Fruit fly (Drosophila melanogaster) whole organism, prepupa: ENCODE data around the gene Ndc1.

Experiments
- Blimp-1 ChIP-seq: fragments of 200-800 bp; sonication (Bioruptor generic); optimal IDR thresholded peaks from 3 replicates; lab custom pipeline; 2017; ENCODE audit warnings: missing biosample characterization, missing genetic modification characterization, mild to moderate bottlenecking, moderate library complexity, missing genetic modification reagents
- CG10631 ChIP-seq: fragments of 200-800 bp; sonication (Bioruptor generic); optimal IDR thresholded peaks from 2 replicates; lab custom pipeline; 2016; ENCODE audit warnings: missing biosample characterization, missing genetic modification characterization
- CG10669 ChIP-seq: fragments of 200-800 bp; sonication (Bioruptor generic); optimal IDR thresholded peaks from 3 replicates; lab custom pipeline; 2018; ENCODE audit warnings: missing biosample characterization, mild to moderate bottlenecking, missing genetic modification characterization, moderate library complexity
- CG11294 ChIP-seq: fragments of 200-800 bp; sonication (Bioruptor generic); IDR thresholded peaks from 2 replicates; pipeline ENCODE4 v1.3.6; 2022; ENCODE audit warnings: missing biosample characterization, missing genetic modification characterization
- CG11762 ChIP-seq: fragments of 200-800 bp; sonication (Bioruptor generic); optimal IDR thresholded peaks from 3 replicates; lab custom pipeline; 2016; ENCODE audit warnings: missing biosample characterization, missing genetic modification characterization; ENCODE audit not compliant: insufficient read depth
- CG15336 ChIP-seq: fragments of 200-800 bp; sonication (Bioruptor generic); IDR thresholded peaks from 2 replicates; pipeline ENCODE4 v1.3.6; 2022; ENCODE audit warnings: missing biosample characterization, missing genetic modification characterization
- CG1621 ChIP-seq: fragments of 200-800 bp; sonication (Bioruptor generic); optimal IDR thresholded peaks from 3 replicates; lab custom pipeline; 2018; ENCODE audit warnings: missing biosample characterization, mild to moderate bottlenecking, missing genetic modification characterization
- CG16779 ChIP-seq: fragments of 200-800 bp; sonication (Bioruptor generic); optimal IDR thresholded peaks from 3 replicates; lab custom pipeline; 2017; ENCODE audit warnings: missing biosample characterization, mild to moderate bottlenecking, missing genetic modification characterization
- CG31627 ChIP-seq: fragments of 200-800 bp; sonication (Bioruptor generic); optimal IDR thresholded peaks from 3 replicates; lab custom pipeline; 2016; ENCODE audit warnings: missing biosample characterization, missing genetic modification characterization
- CG34406 ChIP-seq: fragments of 200-800 bp; sonication (Bioruptor generic); optimal IDR thresholded peaks from 3 replicates; lab custom pipeline; 2016; ENCODE audit warnings: missing biosample characterization, missing genetic modification characterization
- CG4318 ChIP-seq: fragments of 200-800 bp; sonication (Bioruptor generic); optimal IDR thresholded peaks from 3 replicates; lab custom pipeline; 2017; ENCODE audit warnings: missing biosample characterization, mild to moderate bottlenecking, missing genetic modification characterization
- CG6163 ChIP-seq: fragments of 200-800 bp; sonication (Bioruptor generic); IDR thresholded peaks from 3 replicates; pipeline ENCODE4 v1.3.6; 2022; ENCODE audit warnings: missing biosample characterization, missing genetic modification characterization
- CG6808 ChIP-seq: fragments of 200-800 bp; sonication (Bioruptor generic); optimal IDR thresholded peaks from 3 replicates; lab custom pipeline; 2017; ENCODE audit warnings: missing biosample characterization, missing genetic modification characterization, mild to moderate bottlenecking, moderate library complexity, missing genetic modification reagents
- CG6854 ChIP-seq: fragments of 200-800 bp; sonication (Bioruptor generic); optimal IDR thresholded peaks from 2 replicates; lab custom pipeline; 2017; ENCODE audit warnings: missing biosample characterization, mild to moderate bottlenecking, missing genetic modification characterization
- CG7368 ChIP-seq: fragments of 200-800 bp; sonication (Bioruptor generic); optimal IDR thresholded peaks from 3 replicates; lab custom pipeline; 2016; ENCODE audit warnings: missing biosample characterization, missing genetic modification characterization
- CG8319 ChIP-seq: fragments of 200-800 bp; sonication (Bioruptor generic); optimal IDR thresholded peaks from 3 replicates; lab custom pipeline; 2016; ENCODE audit warnings: missing biosample characterization, missing genetic modification characterization
- CG8632 ChIP-seq: fragments of 200-800 bp; sonication (Bioruptor generic); optimal IDR thresholded peaks from 3 replicates; lab custom pipeline; 2016; ENCODE audit warnings: missing biosample characterization, missing genetic modification characterization
- Eip75B ChIP-seq: fragments of 200-800 bp; sonication (Bioruptor generic); optimal IDR thresholded peaks from 3 replicates; lab custom pipeline; 2016; ENCODE audit warnings: missing biosample characterization, missing genetic modification characterization
- Eip78C ChIP-seq: fragments of 200-800 bp; sonication (Bioruptor generic); peaks from one replicate; lab custom pipeline; 2016; ENCODE audit warnings: missing biosample characterization, missing genetic modification characterization
- Eip93F ChIP-seq: fragments of 200-800 bp; sonication (Bioruptor generic); optimal IDR thresholded peaks from 2 replicates; lab custom pipeline; 2016; ENCODE audit warnings: missing biosample characterization, mild to moderate bottlenecking, missing genetic modification characterization
- Ets21C ChIP-seq: fragments of 200-800 bp; sonication (Bioruptor generic); optimal IDR thresholded peaks from 3 replicates; lab custom pipeline; 2016; ENCODE audit warnings: missing biosample characterization, missing genetic modification characterization
- Ets96B ChIP-seq: fragments of 200-800 bp; optimal IDR thresholded peaks from 2 replicates; lab custom pipeline; 2019; ENCODE audit warnings: missing biosample characterization, mild to moderate bottlenecking, missing genetic modification characterization, moderate library complexity
- Gug ChIP-seq: fragments of 200-800 bp; sonication (Bioruptor generic); IDR thresholded peaks from 2 replicates; pipeline ENCODE4 v1.3.6; 2022; ENCODE audit warnings: missing biosample characterization, missing genetic modification characterization
- Hr39 ChIP-seq: fragments of 200-800 bp; sonication (Bioruptor generic); optimal IDR thresholded peaks from 2 replicates; lab custom pipeline; 2016; ENCODE audit warnings: missing biosample characterization, missing genetic modification characterization
- Hr4 ChIP-seq: fragments of 200-800 bp; sonication (Bioruptor generic); optimal IDR thresholded peaks from 3 replicates; lab custom pipeline; 2016; ENCODE audit warnings: missing biosample characterization, missing genetic modification characterization
- Lpt ChIP-seq: fragments of 200-800 bp; sonication (Bioruptor generic); optimal IDR thresholded peaks from 3 replicates; lab custom pipeline; 2016; ENCODE audit warnings: missing biosample characterization, missing genetic modification characterization
- Met ChIP-seq: fragments of 200-800 bp; sonication (Bioruptor generic); optimal IDR thresholded peaks from 3 replicates; lab custom pipeline; 2016; ENCODE audit warnings: missing biosample characterization, missing genetic modification characterization
- OdsH ChIP-seq: fragments of 200-800 bp; sonication (Bioruptor generic); optimal IDR thresholded peaks from 3 replicates; lab custom pipeline; 2016; ENCODE audit warnings: missing biosample characterization, missing genetic modification characterization
- Smox ChIP-seq: fragments of 200-800 bp; sonication (Bioruptor generic); optimal IDR thresholded peaks from 3 replicates; lab custom pipeline; 2016; ENCODE audit warnings: missing biosample characterization, missing genetic modification characterization
- Sox14 ChIP-seq: fragments of 200-800 bp; sonication (Bioruptor generic); optimal IDR thresholded peaks from 3 replicates; lab custom pipeline; 2016; ENCODE audit warnings: missing biosample characterization, missing genetic modification characterization
- achi ChIP-seq: fragments of 200-800 bp; sonication (Bioruptor generic); optimal IDR thresholded peaks from 3 replicates; lab custom pipeline; 2016; ENCODE audit warnings: missing biosample characterization, missing genetic modification characterization
- acj6 ChIP-seq: fragments of 200-800 bp; sonication (Bioruptor generic); optimal IDR thresholded peaks from 3 replicates; lab custom pipeline; 2016; ENCODE audit warnings: missing biosample characterization, missing genetic modification characterization
- dac ChIP-seq: fragments of 200-800 bp; sonication (Bioruptor generic); optimal IDR thresholded peaks from 2 replicates; lab custom pipeline; 2017; ENCODE audit warnings: missing biosample characterization, mild to moderate bottlenecking, missing genetic modification characterization
- dsx ChIP-seq: fragments of 200-800 bp; optimal IDR thresholded peaks from 3 replicates; lab custom pipeline; 2019; ENCODE audit warnings: missing biosample characterization, mild to moderate bottlenecking, missing genetic modification characterization, moderate library complexity; ENCODE audit not compliant: poor library complexity, severe bottlenecking
- eg ChIP-seq: fragments of 200-800 bp; sonication (Bioruptor generic); IDR thresholded peaks from 3 replicates; pipeline ENCODE4 v1.3.6; 2022; ENCODE audit warnings: missing biosample characterization, missing genetic modification characterization
- fd59A ChIP-seq: fragments of 200-800 bp; sonication (Bioruptor generic); optimal IDR thresholded peaks from 2 replicates; lab custom pipeline; 2017; ENCODE audit warnings: missing biosample characterization, mild to moderate bottlenecking, missing genetic modification characterization, missing genetic modification reagents
- lz ChIP-seq: fragments of 200-800 bp; sonication (Bioruptor generic); optimal IDR thresholded peaks from 3 replicates; lab custom pipeline; 2016; ENCODE audit warnings: missing biosample characterization, missing genetic modification characterization
- net ChIP-seq: fragments of 200-800 bp; sonication (Bioruptor generic); optimal IDR thresholded peaks from 3 replicates; lab custom pipeline; 2016; ENCODE audit warnings: missing biosample characterization, missing genetic modification characterization
- pdm3 ChIP-seq: fragments of 200-800 bp; sonication (Bioruptor generic); optimal IDR thresholded peaks from 3 replicates; lab custom pipeline; 2016; ENCODE audit warnings: missing biosample characterization, missing genetic modification characterization
- salr ChIP-seq, 2 experiments: fragments of 200-800 bp; sonication (Bioruptor generic); optimal IDR thresholded peaks; 3 replicates each; lab custom pipeline; 2016 to 2018; ENCODE audit warnings: missing biosample characterization in 2 of 2, missing genetic modification characterization in 2 of 2, mild to moderate bottlenecking in 1 of 2
- spab ChIP-seq: fragments of 200-800 bp; sonication (Bioruptor generic); optimal IDR thresholded peaks from 2 replicates; lab custom pipeline; 2017; ENCODE audit warnings: missing biosample characterization, mild to moderate bottlenecking, missing genetic modification characterization, missing genetic modification reagents
- ss ChIP-seq, 2 experiments: fragments of 200-800 bp; sonication (Bioruptor generic); optimal IDR thresholded peaks; 2 replicates in 1 of 2; 3 replicates in 1 of 2; lab custom pipeline; 2017 to 2018; ENCODE audit warnings: mild to moderate bottlenecking in 2 of 2, missing biosample characterization in 2 of 2, missing genetic modification characterization in 2 of 2, moderate library complexity in 1 of 2
- vri ChIP-seq: fragments of 200-800 bp; sonication (Bioruptor generic); optimal IDR thresholded peaks from 3 replicates; lab custom pipeline; 2016; ENCODE audit warnings: missing biosample characterization, mild to moderate bottlenecking, missing genetic modification characterization

The Ndc1 gene

dm6 chr3R:23890886-23891285 lies 33.3 kb upstream of the Ndc1 start, which contains the start of gene TfIIA-S (continued):
- TF ChIP-seq salr (GFP tag; optimal IDR thresholded peaks at IDR 0.05; lab: Kevin White, UChicago) (peak in 1 of 2 experiments; percentile 34), acj6 (GFP tag; lab: Kevin White, UChicago) (no peak), Sox14 (GFP tag; lab: Kevin White, UChicago) (peak; percentile 57), Ets21C (GFP tag; lab: Kevin White, UChicago) (peak; percentile 56), achi (peak; percentile 64), CG1621 (tag; lab: Kevin White, UChicago) (peak; percentile 65), net (GFP tag; lab: Kevin White, UChicago) (no peak), fd59A (GFP tag; lab: Kevin White, UChicago) (no peak), CG10669 (GFP tag; lab: Kevin White, UChicago) (no peak), CG6854 (GFP tag; lab: Kevin White, UChicago) (peak; percentile 29), CG11762 (GFP tag; lab: Kevin White, UChicago) (no peak), Gug (GFP tag; lab: Robert Waterston, UW) (no peak), Eip75B (no peak)

- no peak for TF ChIP-seq achi
- no peak for TF ChIP-seq Blimp-1
- TF ChIP-seq net (GFP tag; lab: Kevin White, UChicago), result no peak
- no peak for TF ChIP-seq Sox14 (GFP tag; lab: Kevin White, UChicago)
- no peak for TF ChIP-seq CG6854 (GFP tag; lab: Kevin White, UChicago)
- TF ChIP-seq CG31627 (GFP tag; lab: Kevin White, UChicago), result no peak
- no peak for TF ChIP-seq CG8319 (GFP tag; lab: Kevin White, UChicago)
- TF ChIP-seq Lpt, result no peak
- TF ChIP-seq Hr39 (GFP tag; lab: Kevin White, UChicago), result no peak
- no peak for TF ChIP-seq Eip78C
- TF ChIP-seq pdm3 (GFP tag; lab: Kevin White, UChicago), result no peak
- TF ChIP-seq dac, result no peak
- TF ChIP-seq CG10631 (GFP tag; lab: Kevin White, UChicago), result no peak
- no peak for TF ChIP-seq CG4318
- no peak for TF ChIP-seq acj6 (GFP tag; lab: Kevin White, UChicago)
- TF ChIP-seq CG7368, result no peak
- TF ChIP-seq CG6808 (GFP tag; lab: Kevin White, UChicago), result no peak
Measured at dm6 chr3R:23893460-23893859, 30.7 kb upstream of the Ndc1 start, which contains the start of gene tbrd-1. TSS of gene tbrd-1 (minus strand) at chr3R:23893560.

dm6 chr3R:23900092-23900491 lies 24.1 kb upstream of the Ndc1 start:
- TF ChIP-seq CG10669 (GFP tag; lab: Kevin White, UChicago), result no peak
- no peak for TF ChIP-seq spab (GFP tag; lab: Kevin White, UChicago)
- TF ChIP-seq CG16779 (tag; lab: Kevin White, UChicago), result no peak
- TF ChIP-seq CG6163 (GFP tag; lab: Robert Waterston, UW), result no peak
- no peak for TF ChIP-seq CG1621 (tag; lab: Kevin White, UChicago)
- TF ChIP-seq CG11762 (GFP tag; lab: Kevin White, UChicago), result no peak
- no peak for TF ChIP-seq CG15336 (GFP tag; lab: Robert Waterston, UW)
- no peak for TF ChIP-seq Lpt
- TF ChIP-seq dsx, result no peak
- no peak for TF ChIP-seq Smox (GFP tag; lab: Kevin White, UChicago)
- TF ChIP-seq salr (GFP tag; optimal IDR thresholded peaks at IDR 0.05; lab: Kevin White, UChicago), result no peak
- TF ChIP-seq Ets96B (tag; lab: Kevin White, UChicago), result no peak

dm6 chr3R:23902034-23902433 lies 22.2 kb upstream of the Ndc1 start:
- TF ChIP-seq Hr4 (GFP tag; lab: Kevin White, UChicago), result no peak
- no peak for TF ChIP-seq net (GFP tag; lab: Kevin White, UChicago)
- no peak for TF ChIP-seq CG4318
- TF ChIP-seq CG11294 (GFP tag; lab: Robert Waterston, UW), result no peak
- no peak for TF ChIP-seq CG34406 (GFP tag; lab: Kevin White, UChicago)
- TF ChIP-seq pdm3 (GFP tag; lab: Kevin White, UChicago), result no peak
- no peak for TF ChIP-seq Met (GFP tag; lab: Kevin White, UChicago)
- TF ChIP-seq lz (GFP tag; lab: Kevin White, UChicago), result no peak
- TF ChIP-seq Blimp-1, result no peak
- peak in 1 of 2 experiments; percentile 45 for TF ChIP-seq ss (GFP tag; optimal IDR thresholded peaks at IDR 0.05; lab: Kevin White, UChicago)
- no peak for TF ChIP-seq Eip93F (GFP tag; lab: Kevin White, UChicago)
- no peak for TF ChIP-seq eg (GFP tag; lab: Robert Waterston, UW)
- peak; percentile 61 for TF ChIP-seq Eip78C
- TF ChIP-seq spab (GFP tag; lab: Kevin White, UChicago), result peak; percentile 7
- no peak for TF ChIP-seq vri (GFP tag; lab: Kevin White, UChicago)
- peak; percentile 20 for TF ChIP-seq achi
- no peak for TF ChIP-seq OdsH (GFP tag; lab: Kevin White, UChicago)
- no peak for TF ChIP-seq CG6163 (GFP tag; lab: Robert Waterston, UW)
- TF ChIP-seq dsx, result no peak
- no peak for TF ChIP-seq CG8319 (GFP tag; lab: Kevin White, UChicago)
- TF ChIP-seq Ets96B (tag; lab: Kevin White, UChicago), result peak; percentile 34
- TF ChIP-seq fd59A (GFP tag; lab: Kevin White, UChicago), result peak; percentile 29
- TF ChIP-seq CG8632 (GFP tag; lab: Kevin White, UChicago), result peak; percentile 15
- TF ChIP-seq salr (GFP tag; optimal IDR thresholded peaks at IDR 0.05; lab: Kevin White, UChicago), result peak in 1 of 2 experiments; percentile 1
- TF ChIP-seq CG15336 (GFP tag; lab: Robert Waterston, UW), result peak; percentile 22; the same call in 1 of the 2 replicates
